Worm (Caenorhabditis elegans) whole organism, L2 larva: ENCODE measurements around the gene Y102A5C.40.

Source experiments
- R02D3.7 ChIP-seq: fragments of 150-350 bp; optimal IDR thresholded peaks from 2 replicates; lab custom pipeline; 2014; ENCODE audit warnings: missing biosample characterization, missing genetic modification characterization
- Y55F3AM.14 ChIP-seq: fragments of 200-800 bp; sonication (Bioruptor generic); optimal IDR thresholded peaks from 2 replicates; lab custom pipeline; 2018; ENCODE audit warnings: mild to moderate bottlenecking, missing genetic modification characterization, missing compliant biosample characterization
- alr-1 ChIP-seq: fragments of 150-350 bp; optimal IDR thresholded peaks from 2 replicates; lab custom pipeline; 2014; ENCODE audit warnings: missing biosample characterization, missing genetic modification characterization
- aly-2 ChIP-seq: fragments of 150-350 bp; optimal IDR thresholded peaks from 2 replicates; lab custom pipeline; 2014; ENCODE audit warnings: missing biosample characterization, missing genetic modification characterization
- ama-1 ChIP-seq: fragments of 150-350 bp; optimal IDR thresholded peaks from 2 replicates; lab custom pipeline; 2018; ENCODE audit warnings: inconsistent platforms
- blmp-1 ChIP-seq: sonication (generic microtip); optimal IDR thresholded peaks from 2 replicates; lab custom pipeline; 2017; ENCODE audit warnings: missing genetic modification characterization, mild to moderate bottlenecking, missing compliant biosample characterization, antibody characterized with exemption, moderate library complexity; ENCODE audit not compliant: insufficient read depth
- ceh-82 ChIP-seq: fragments of 150-350 bp; optimal IDR thresholded peaks from 2 replicates; lab custom pipeline; 2014; ENCODE audit warnings: missing biosample characterization, missing genetic modification characterization
- dmd-4 ChIP-seq: sonication (generic microtip); optimal IDR thresholded peaks from 2 replicates; lab custom pipeline; 2017; ENCODE audit warnings: missing biosample characterization, missing genetic modification characterization
- egl-27 ChIP-seq: sonication (generic microtip); optimal IDR thresholded peaks from 3 replicates; lab custom pipeline; 2017; ENCODE audit warnings: missing biosample characterization, missing genetic modification reagents, missing genetic modification characterization
- elt-1 ChIP-seq: fragments of 150-350 bp; optimal IDR thresholded peaks from 2 replicates; lab custom pipeline; 2014; ENCODE audit warnings: missing biosample characterization, missing genetic modification characterization
- gmeb-1 ChIP-seq: fragments of 150-350 bp; optimal IDR thresholded peaks from 2 replicates; lab custom pipeline; 2014; ENCODE audit warnings: missing biosample characterization, missing genetic modification characterization
- lin-13 ChIP-seq: fragments of 150-350 bp; optimal IDR thresholded peaks from 2 replicates; lab custom pipeline; 2014; ENCODE audit warnings: missing biosample characterization, missing genetic modification reagents, missing genetic modification characterization
- lin-39 ChIP-seq: fragments of 150-350 bp; optimal IDR thresholded peaks from 2 replicates; lab custom pipeline; 2014; ENCODE audit warnings: missing biosample characterization, missing genetic modification reagents, missing genetic modification characterization
- mab-5 ChIP-seq: fragments of 150-350 bp; optimal IDR thresholded peaks from 2 replicates; lab custom pipeline; 2014; ENCODE audit warnings: missing biosample characterization, missing genetic modification characterization
- mbf-1 ChIP-seq: sonication (generic microtip); optimal IDR thresholded peaks from 2 replicates; lab custom pipeline; 2017; ENCODE audit warnings: missing biosample characterization, missing genetic modification characterization
- nhr-10 ChIP-seq: sonication (generic microtip); optimal IDR thresholded peaks from 2 replicates; lab custom pipeline; 2017; ENCODE audit warnings: missing biosample characterization, missing genetic modification characterization
- nhr-12 ChIP-seq: fragments of 150-350 bp; optimal IDR thresholded peaks from 2 replicates; lab custom pipeline; 2014; ENCODE audit warnings: missing biosample characterization, missing genetic modification characterization
- nhr-21 ChIP-seq: fragments of 150-350 bp; optimal IDR thresholded peaks from 2 replicates; lab custom pipeline; 2014; ENCODE audit warnings: missing biosample characterization, missing genetic modification characterization
- nhr-23 ChIP-seq: fragments of 150-350 bp; optimal IDR thresholded peaks from 2 replicates; lab custom pipeline; 2014; ENCODE audit warnings: missing biosample characterization, missing genetic modification reagents, missing genetic modification characterization
- nhr-237 ChIP-seq: fragments of 150-350 bp; optimal IDR thresholded peaks from 2 replicates; lab custom pipeline; 2014; ENCODE audit warnings: missing biosample characterization, missing genetic modification characterization
- nhr-25 ChIP-seq: fragments of 150-350 bp; sonication (generic microtip); optimal IDR thresholded peaks from 3 replicates; lab custom pipeline; 2014; ENCODE audit warnings: missing biosample characterization, missing genetic modification characterization
- nhr-6 ChIP-seq: fragments of 150-350 bp; optimal IDR thresholded peaks from 2 replicates; lab custom pipeline; 2014; ENCODE audit warnings: missing biosample characterization, missing genetic modification characterization
- nhr-77 ChIP-seq: fragments of 150-350 bp; optimal IDR thresholded peaks from 2 replicates; lab custom pipeline; 2014; ENCODE audit warnings: missing biosample characterization, missing genetic modification characterization
- peb-1 ChIP-seq: fragments of 150-350 bp; optimal IDR thresholded peaks from 2 replicates; lab custom pipeline; 2014; ENCODE audit warnings: missing biosample characterization, missing genetic modification characterization
- sem-4 ChIP-seq: fragments of 150-350 bp; optimal IDR thresholded peaks from 2 replicates; lab custom pipeline; 2014; ENCODE audit warnings: missing biosample characterization, missing genetic modification reagents, missing genetic modification characterization
- sma-9 ChIP-seq, 2 experiments: fragments of 150-350 bp in 1 of 2; sonication (generic microtip) in 1 of 2; optimal IDR thresholded peaks; 2 replicates each; lab custom pipeline; 2014 to 2016; ENCODE audit warnings: missing genetic modification characterization in 2 of 2, mild to moderate bottlenecking in 1 of 2, missing biosample characterization in 1 of 2, missing compliant biosample characterization in 1 of 2, missing genetic modification reagents in 1 of 2, moderate library complexity in 1 of 2
- snpc-4 ChIP-seq: fragments of 150-350 bp; optimal IDR thresholded peaks from 2 replicates; lab custom pipeline; 2014; ENCODE audit warnings: missing biosample characterization, missing genetic modification characterization
- unc-39 ChIP-seq: fragments of 150-350 bp; optimal IDR thresholded peaks from 2 replicates; lab custom pipeline; 2014; ENCODE audit warnings: missing biosample characterization, missing genetic modification characterization
- unc-55 ChIP-seq: fragments of 150-350 bp; sonication (generic microtip); optimal IDR thresholded peaks from 3 replicates; lab custom pipeline; 2014; ENCODE audit warnings: missing biosample characterization, missing genetic modification reagents, missing genetic modification characterization
- zag-1 ChIP-seq: fragments of 150-350 bp; optimal IDR thresholded peaks from 2 replicates; lab custom pipeline; 2014; ENCODE audit warnings: missing biosample characterization, missing genetic modification characterization
- ztf-1 ChIP-seq: fragments of 200-800 bp; sonication (Bioruptor generic); conservative IDR thresholded peaks from 2 replicates; pipeline ENCODE4 v1.3.6; 2022; ENCODE audit warnings: missing genetic modification characterization, missing compliant biosample characterization
- ztf-11 ChIP-seq: sonication (generic microtip); optimal IDR thresholded peaks from 2 replicates; lab custom pipeline; 2017; ENCODE audit warnings: missing biosample characterization, missing genetic modification characterization
- ztf-4 ChIP-seq: fragments of 150-350 bp; optimal IDR thresholded peaks from 2 replicates; lab custom pipeline; 2014; ENCODE audit warnings: missing biosample characterization, missing genetic modification characterization

The Y102A5C.40 gene

ce11 chrV:16987035-16987434, at the start of gene Y102A5C.40:
Y102A5C.40 (minus strand) TSS chrV:16987135.
- TF ChIP-seq mbf-1 (tag; lab: Kevin White, UChicago): no peak
- no peak for TF ChIP-seq unc-55
- TF ChIP-seq blmp-1 (tag; lab: Kevin White, UChicago): no peak
- no peak for TF ChIP-seq Y55F3AM.14 (GFP tag; lab: Kevin White, UChicago)
- no peak for TF ChIP-seq elt-1 (tag; lab: Kevin White, UChicago)
- no peak for TF ChIP-seq mab-5
- TF ChIP-seq ama-1 (lab: Kevin White, UChicago): no peak
- no peak for TF ChIP-seq ztf-1 (GFP tag; lab: Robert Waterston, UW)
- TF ChIP-seq sem-4 (tag; lab: Kevin White, UChicago): no peak
- TF ChIP-seq aly-2: no peak
- no peak for TF ChIP-seq ceh-82 (tag; lab: Kevin White, UChicago)
- no peak for TF ChIP-seq nhr-10 (tag; lab: Kevin White, UChicago)
- no peak for TF ChIP-seq zag-1 (tag; lab: Kevin White, UChicago)
- TF ChIP-seq nhr-23 (tag; lab: Kevin White, UChicago): no peak
- TF ChIP-seq egl-27 (tag; lab: Kevin White, UChicago): no peak
- no peak for TF ChIP-seq lin-39
- TF ChIP-seq snpc-4 (tag; lab: Kevin White, UChicago): no peak

ce11 chrV:17035850-17036249, 48.9 kb upstream of the Y102A5C.40 start, which contains the start of gene srz-94:
srz-94 (minus strand) TSS chrV:17035950.
- TF ChIP-seq unc-39 (tag; lab: Kevin White, UChicago): no peak
- no peak for TF ChIP-seq dmd-4 (tag; lab: Kevin White, UChicago)
- no peak for TF ChIP-seq lin-13
- TF ChIP-seq lin-39: no peak
- no peak for TF ChIP-seq gmeb-1
- no peak for TF ChIP-seq nhr-77 (tag; lab: Kevin White, UChicago)
- TF ChIP-seq nhr-237 (tag; lab: Kevin White, UChicago): no peak
- TF ChIP-seq nhr-25 (tag; lab: Kevin White, UChicago): no peak
- no peak for TF ChIP-seq Y55F3AM.14 (GFP tag; lab: Kevin White, UChicago)
- no peak for TF ChIP-seq ztf-11 (tag; lab: Kevin White, UChicago)
- no peak for TF ChIP-seq egl-27 (tag; lab: Kevin White, UChicago)
- TF ChIP-seq nhr-21 (tag; lab: Kevin White, UChicago): no peak
- no peak for TF ChIP-seq ztf-4 (tag; lab: Kevin White, UChicago)
- no peak for TF ChIP-seq alr-1 (tag; lab: Kevin White, UChicago)
- TF ChIP-seq elt-1 (tag; lab: Kevin White, UChicago): no peak
- TF ChIP-seq snpc-4 (tag; lab: Kevin White, UChicago): no peak
- TF ChIP-seq mbf-1 (tag; lab: Kevin White, UChicago): no peak
- TF ChIP-seq nhr-6 (tag; lab: Kevin White, UChicago): no peak
- TF ChIP-seq aly-2: no peak
- TF ChIP-seq R02D3.7 (tag; lab: Kevin White, UChicago): no peak

- TF ChIP-seq nhr-12 (tag; lab: Kevin White, UChicago) (no peak), ztf-1 (GFP tag; lab: Robert Waterston, UW) (no peak), mab-5 (no peak)
Observed at ce11 chrV:17030430-17030829, 43.5 kb upstream of the Y102A5C.40 start.

- TF ChIP-seq gmeb-1 (no peak), sem-4 (tag; lab: Kevin White, UChicago) (no peak), peb-1 (tag; lab: Kevin White, UChicago) (no peak), nhr-10 (tag; lab: Kevin White, UChicago) (no peak), dmd-4 (tag; lab: Kevin White, UChicago) (no peak), unc-39 (tag; lab: Kevin White, UChicago) (no peak), alr-1 (tag; lab: Kevin White, UChicago) (no peak), sma-9 (GFP tag; optimal IDR thresholded peaks at IDR 0.05; lab: Kevin White, UChicago) (no peak), sma-9 (tag; optimal IDR thresholded peaks at IDR 0.05; lab: Kevin White, UChicago) (no peak)
Observed at ce11 chrV:17026289-17026688, 39.4 kb upstream of the Y102A5C.40 start, which contains the start of gene F49H6.15. F49H6.15 (minus strand) TSS chrV:17026389.
